Worm (Caenorhabditis elegans): ENCODE data around the gene ceeh-1.

ce11 chrIII:778771-779170 is 53.3 kb downstream of the ceeh-1 start, which contains the start of gene alh-11:
- TF ChIP-seq him-1 (tag; optimal IDR thresholded peaks at IDR 0.05) (no peak), dao-5 (tag; optimal IDR thresholded peaks at IDR 0.05) (no peak)

All from whole organism, L4/young adult.